Worm (Caenorhabditis elegans): ENCODE results near the gene mff-1.

ce11 chrX:12965163-12965562 lies 21.9 kb downstream of the mff-1 start, which contains the start of gene frpr-2:
- no peak for TF ChIP-seq tab-1 (GFP tag; IDR thresholded peaks at IDR 0.05)
- TF ChIP-seq ztf-23 (GFP tag; IDR thresholded peaks at IDR 0.05), result no peak
- TF ChIP-seq ref-1 (GFP tag; conservative IDR thresholded peaks at IDR 0.05), result no peak
- no peak for TF ChIP-seq klf-2 (GFP tag; conservative IDR thresholded peaks at IDR 0.05)
- no peak for TF ChIP-seq T22C8.4 (GFP tag; IDR thresholded peaks at IDR 0.05)
- TF ChIP-seq ztf-29 (GFP tag; IDR thresholded peaks at IDR 0.05), result no peak
- TF ChIP-seq med-1 (GFP tag; optimal IDR thresholded peaks at IDR 0.05; ENCODE audit: insufficient read depth), result no peak
- TF ChIP-seq cog-1 (tag; optimal IDR thresholded peaks at IDR 0.05), result no peak

Data from whole organism, midembryonic.